Fruit fly (Drosophila melanogaster) whole organism, embryonic: ENCODE data around the gene CG8176.

ENCODE experiments used
- Atf6 ChIP-seq: fragments of 200-800 bp; sonication (Bioruptor generic); IDR thresholded peaks from 2 replicates; pipeline ENCODE4 v1.3.6; 2022; ENCODE audit warnings: missing biosample characterization, missing genetic modification characterization
- B-H2 ChIP-seq: fragments of 200-800 bp; sonication (Bioruptor generic); optimal IDR thresholded peaks from 2 replicates; lab custom pipeline; 2018; ENCODE audit warnings: missing biosample characterization, mild to moderate bottlenecking, missing genetic modification characterization
- C15 ChIP-seq: fragments of 200-800 bp; sonication (Bioruptor generic); IDR thresholded peaks from 3 replicates; pipeline ENCODE4 v1.3.6; 2022; ENCODE audit warnings: missing biosample characterization, missing genetic modification characterization
- CG10274 ChIP-seq: fragments of 200-800 bp; sonication (Bioruptor generic); optimal IDR thresholded peaks from 3 replicates; lab custom pipeline; 2017; ENCODE audit warnings: missing biosample characterization, mild to moderate bottlenecking, missing genetic modification characterization
- CG11247 ChIP-seq: fragments of 200-800 bp; sonication (Bioruptor generic); IDR thresholded peaks from 2 replicates; pipeline ENCODE4 v1.3.6; 2022; ENCODE audit warnings: missing biosample characterization, missing genetic modification characterization
- CG1233 ChIP-seq: fragments of 200-800 bp; sonication (Bioruptor generic); optimal IDR thresholded peaks from 4 replicates; lab custom pipeline; 2018; ENCODE audit warnings: missing biosample characterization, mild to moderate bottlenecking, missing genetic modification characterization
- CG13296 ChIP-seq: fragments of 200-800 bp; sonication (Bioruptor generic); optimal IDR thresholded peaks from 3 replicates; lab custom pipeline; 2018; ENCODE audit warnings: missing biosample characterization, mild to moderate bottlenecking, missing genetic modification characterization
- CG14965 ChIP-seq: fragments of 200-800 bp; sonication (Bioruptor generic); optimal IDR thresholded peaks from 2 replicates; lab custom pipeline; 2016; ENCODE audit warnings: missing biosample characterization, missing genetic modification characterization, borderline replicate concordance
- CG16813 ChIP-seq: fragments of 200-800 bp; sonication (Bioruptor generic); IDR thresholded peaks from 3 replicates; pipeline ENCODE4 v1.3.6; 2022; ENCODE audit warnings: missing biosample characterization, missing genetic modification characterization; ENCODE audit not compliant: partially characterized antibody
- CG18011 ChIP-seq: fragments of 200-800 bp; sonication (Bioruptor generic); optimal IDR thresholded peaks from 2 replicates; lab custom pipeline; 2017; ENCODE audit warnings: missing biosample characterization, missing genetic modification characterization, mild to moderate bottlenecking, moderate library complexity, missing genotype
- CG18476 ChIP-seq: fragments of 200-800 bp; sonication (Bioruptor generic); optimal IDR thresholded peaks from 2 replicates; lab custom pipeline; 2016; ENCODE audit warnings: missing biosample characterization, mild to moderate bottlenecking, missing genetic modification characterization
- CG2116 ChIP-seq: fragments of 200-800 bp; sonication (Bioruptor generic); optimal IDR thresholded peaks from 3 replicates; lab custom pipeline; 2018; ENCODE audit warnings: missing biosample characterization, mild to moderate bottlenecking, missing genetic modification characterization
- CG30020 ChIP-seq: fragments of 200-800 bp; optimal IDR thresholded peaks from 2 replicates; lab custom pipeline; 2019; ENCODE audit warnings: missing biosample characterization, mild to moderate bottlenecking, missing genetic modification characterization, moderate library complexity
- CG3065 ChIP-seq: fragments of 200-800 bp; sonication (Bioruptor generic); optimal IDR thresholded peaks from 2 replicates; lab custom pipeline; 2016; ENCODE audit warnings: missing biosample characterization, missing genetic modification characterization
- CG32772 ChIP-seq: fragments of 200-800 bp; sonication (Bioruptor generic); IDR thresholded peaks from 2 replicates; pipeline ENCODE4 v1.3.6; 2022; ENCODE audit warnings: missing biosample characterization, missing genetic modification characterization
- CG33213 ChIP-seq: fragments of 200-800 bp; sonication (Bioruptor generic); optimal IDR thresholded peaks from 3 replicates; lab custom pipeline; 2016; ENCODE audit warnings: missing biosample characterization, missing genetic modification characterization
- CG34422 ChIP-seq: fragments of 200-800 bp; sonication (Bioruptor generic); IDR thresholded peaks from 3 replicates; pipeline ENCODE4 v1.3.6; 2022; ENCODE audit warnings: missing biosample characterization, missing genetic modification characterization
- CG6175 ChIP-seq: fragments of 200-800 bp; sonication (Bioruptor generic); IDR thresholded peaks from 3 replicates; pipeline ENCODE4 v1.3.6; 2022; ENCODE audit warnings: missing biosample characterization, missing genetic modification characterization
- CG6689 ChIP-seq: fragments of 200-800 bp; sonication (Bioruptor generic); IDR thresholded peaks from 2 replicates; pipeline ENCODE4 v1.3.6; 2022; ENCODE audit warnings: missing biosample characterization, missing genetic modification characterization
- CG7745 ChIP-seq: fragments of 200-800 bp; sonication (Bioruptor generic); optimal IDR thresholded peaks from 2 replicates; lab custom pipeline; 2018; ENCODE audit warnings: missing biosample characterization, mild to moderate bottlenecking, missing genetic modification characterization, moderate library complexity
- CG7987 ChIP-seq: fragments of 200-800 bp; sonication (Bioruptor generic); optimal IDR thresholded peaks from 2 replicates; lab custom pipeline; 2018; ENCODE audit warnings: missing biosample characterization, mild to moderate bottlenecking, missing genetic modification characterization, moderate library complexity
- CG8281 ChIP-seq: fragments of 200-800 bp; sonication (Bioruptor generic); optimal IDR thresholded peaks from 2 replicates; lab custom pipeline; 2018; ENCODE audit warnings: missing biosample characterization, mild to moderate bottlenecking, missing genetic modification characterization, moderate library complexity
- Camta ChIP-seq: fragments of 200-800 bp; sonication (Bioruptor generic); optimal IDR thresholded peaks from 2 replicates; lab custom pipeline; 2016; ENCODE audit warnings: missing biosample characterization, missing genetic modification characterization
- CoRest ChIP-seq: fragments of 200-800 bp; sonication (Bioruptor generic); optimal IDR thresholded peaks from 3 replicates; lab custom pipeline; 2018; ENCODE audit warnings: missing biosample characterization, mild to moderate bottlenecking, missing genetic modification characterization, moderate library complexity
- Dip2 ChIP-seq: fragments of 200-800 bp; sonication (Bioruptor generic); IDR thresholded peaks from 2 replicates; pipeline ENCODE4 v1.3.6; 2022; ENCODE audit warnings: missing biosample characterization, missing genetic modification characterization
- Elba2 ChIP-seq: fragments of 200-800 bp; sonication (Bioruptor generic); optimal IDR thresholded peaks from 3 replicates; lab custom pipeline; 2016; ENCODE audit warnings: missing biosample characterization, missing genetic modification characterization
- H15 ChIP-seq: fragments of 200-800 bp; sonication (Bioruptor generic); IDR thresholded peaks from 3 replicates; pipeline ENCODE4 v1.3.6; 2022; ENCODE audit warnings: missing biosample characterization, missing genetic modification characterization
- H2.0 ChIP-seq: fragments of 200-800 bp; sonication (Bioruptor generic); IDR thresholded peaks from 2 replicates; pipeline ENCODE4 v1.3.6; 2022; ENCODE audit warnings: missing biosample characterization, missing genetic modification characterization
- Meics ChIP-seq: fragments of 200-800 bp; sonication (Bioruptor generic); optimal IDR thresholded peaks from 2 replicates; lab custom pipeline; 2017; ENCODE audit warnings: missing biosample characterization, mild to moderate bottlenecking, missing genetic modification characterization
- Mrtf ChIP-seq: fragments of 200-800 bp; sonication (Bioruptor generic); IDR thresholded peaks from 3 replicates; pipeline ENCODE4 v1.3.6; 2022; ENCODE audit warnings: missing biosample characterization, missing genetic modification characterization
- Poxn ChIP-seq: fragments of 200-800 bp; sonication (Bioruptor generic); IDR thresholded peaks from 2 replicates; pipeline ENCODE4 v1.3.6; 2022; ENCODE audit warnings: missing biosample characterization, missing genetic modification characterization
- Sry-β ChIP-seq: fragments of 200-800 bp; sonication (Bioruptor generic); optimal IDR thresholded peaks from 2 replicates; lab custom pipeline; 2018; ENCODE audit warnings: missing biosample characterization, mild to moderate bottlenecking, missing genetic modification characterization, moderate library complexity
- dati ChIP-seq: fragments of 200-800 bp; sonication (Bioruptor generic); IDR thresholded peaks from 2 replicates; pipeline ENCODE4 v1.3.6; 2022; ENCODE audit warnings: missing biosample characterization, missing genetic modification characterization
- ems ChIP-seq: fragments of 200-800 bp; sonication (Bioruptor generic); optimal IDR thresholded peaks from 3 replicates; lab custom pipeline; 2016; ENCODE audit warnings: missing biosample characterization, missing genetic modification characterization
- gem ChIP-seq: fragments of 200-800 bp; sonication (Bioruptor generic); optimal IDR thresholded peaks from 2 replicates; lab custom pipeline; 2019; ENCODE audit warnings: missing biosample characterization, mild to moderate bottlenecking, missing genetic modification characterization, moderate library complexity
- ham ChIP-seq: fragments of 200-800 bp; sonication (Bioruptor generic); IDR thresholded peaks from 2 replicates; pipeline ENCODE4 v1.3.6; 2022; ENCODE audit warnings: missing biosample characterization, missing genetic modification characterization
- her ChIP-seq: fragments of 200-800 bp; sonication (Bioruptor generic); optimal IDR thresholded peaks from 2 replicates; lab custom pipeline; 2016; ENCODE audit warnings: missing biosample characterization, missing genetic modification characterization
- lab ChIP-seq: fragments of 200-800 bp; sonication (Bioruptor generic); optimal IDR thresholded peaks from 3 replicates; lab custom pipeline; 2017; ENCODE audit warnings: missing biosample characterization, missing genetic modification characterization, mild to moderate bottlenecking, moderate library complexity, missing genetic modification reagents
- lola ChIP-seq, 3 experiments: fragments of >200 bp in 2 of 3; fragments of 200-800 bp in 1 of 3; sonication (Bioruptor generic) in 1 of 3; optimal IDR thresholded peaks; 2 replicates each; lab custom pipeline; 2017 to 2019; ENCODE audit warnings: missing biosample characterization in 3 of 3, missing genetic modification characterization in 3 of 3, mild to moderate bottlenecking in 1 of 3, moderate library complexity in 1 of 3
- mirr ChIP-seq: fragments of 200-800 bp; sonication (Bioruptor generic); optimal IDR thresholded peaks from 3 replicates; lab custom pipeline; 2018; ENCODE audit warnings: missing biosample characterization, mild to moderate bottlenecking, missing genetic modification characterization
- nerfin-2 ChIP-seq: fragments of 200-800 bp; sonication (Bioruptor generic); IDR thresholded peaks from 2 replicates; pipeline ENCODE4 v1.3.6; 2022; ENCODE audit warnings: missing biosample characterization, missing genetic modification characterization; ENCODE audit not compliant: partially characterized antibody
- nmo ChIP-seq: fragments of 200-800 bp; sonication (Bioruptor generic); optimal IDR thresholded peaks from 2 replicates; lab custom pipeline; 2018; ENCODE audit warnings: missing biosample characterization, mild to moderate bottlenecking, missing genetic modification characterization, moderate library complexity
- pan ChIP-seq, 4 experiments: fragments of >200 bp in 3 of 4; fragments of 200-800 bp in 1 of 4; sonication (Bioruptor generic) in 1 of 4; optimal IDR thresholded peaks in 3 of 4; IDR thresholded peaks in 1 of 4; 2 replicates each; pipeline versions ENCODE4 v1.3.6 to Lab custom; 2017 to 2022; ENCODE audit warnings: missing biosample characterization in 2 of 4, missing genetic modification characterization in 2 of 4, mixed read lengths in 1 of 4
- pb ChIP-seq: fragments of 200-800 bp; sonication (Bioruptor generic); optimal IDR thresholded peaks from 3 replicates; lab custom pipeline; 2016; ENCODE audit warnings: missing biosample characterization, missing genetic modification characterization
- run ChIP-seq: fragments of 200-800 bp; sonication (Bioruptor generic); optimal IDR thresholded peaks from 3 replicates; lab custom pipeline; 2018; ENCODE audit warnings: missing biosample characterization, mild to moderate bottlenecking, missing genetic modification characterization
- slbo ChIP-seq: fragments of 200-800 bp; sonication (Bioruptor generic); IDR thresholded peaks from 2 replicates; pipeline ENCODE4 v1.3.6; 2022; ENCODE audit warnings: missing biosample characterization, missing genetic modification characterization
- slou ChIP-seq: fragments of 200-800 bp; sonication (Bioruptor generic); optimal IDR thresholded peaks from 3 replicates; lab custom pipeline; 2016; ENCODE audit warnings: missing biosample characterization, missing genetic modification characterization
- usp ChIP-seq: fragments of >200 bp; optimal IDR thresholded peaks from 2 replicates; lab custom pipeline; 2017; ENCODE audit warnings: missing biosample characterization, missing genetic modification characterization
- yki ChIP-seq: fragments of >200 bp; optimal IDR thresholded peaks from 3 replicates; lab custom pipeline; 2018
- zen2 ChIP-seq: fragments of 200-800 bp; sonication (Bioruptor generic); IDR thresholded peaks from 3 replicates; pipeline ENCODE4 v1.3.6; 2022; ENCODE audit warnings: missing biosample characterization, missing genetic modification characterization; ENCODE audit not compliant: partially characterized antibody

CG8176 gene

DNA sequence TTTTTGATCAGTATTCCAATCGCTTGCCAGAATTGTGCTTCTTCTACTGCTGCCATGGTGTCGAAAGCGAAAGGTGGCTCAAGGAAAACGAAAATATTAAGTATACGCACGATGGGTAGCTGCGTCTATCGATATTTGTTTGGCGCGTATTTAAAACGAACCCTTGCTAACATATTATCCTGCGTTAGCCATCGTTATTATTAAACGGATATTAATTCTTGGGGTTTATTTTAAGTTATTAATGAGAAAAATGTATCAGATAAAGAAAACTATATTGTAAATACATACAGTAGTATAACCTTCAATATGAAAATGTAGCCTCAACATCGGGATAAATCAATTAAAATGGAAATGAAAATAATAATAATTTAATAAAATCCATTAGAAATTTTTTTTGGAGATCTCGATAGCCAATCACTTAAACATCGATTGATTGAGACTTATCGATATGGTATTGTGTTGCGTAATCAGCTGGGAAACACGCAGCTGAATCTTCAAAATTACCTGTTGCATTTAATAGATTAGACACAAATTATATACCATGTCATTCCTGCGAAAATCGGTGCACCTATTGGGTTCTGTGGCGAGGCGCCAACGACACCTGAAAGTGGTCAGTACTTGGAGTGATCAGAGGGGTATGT lies 39.6 kb downstream of the CG8176 start, which contains the start of the genes CG9386 and BckdhA (continued):
- TF ChIP-seq usp (GFP tag; lab: Kevin White, UChicago) (no peak), slou (GFP tag; lab: Kevin White, UChicago) (no peak), CoRest (peak; percentile 73), CG1233 (GFP tag; lab: Kevin White, UChicago) (no peak), Elba2 (GFP tag; lab: Kevin White, UChicago) (no peak), mirr (GFP tag; lab: Kevin White, UChicago) (no peak), zen2 (GFP tag; lab: Robert Waterston, UW) (peak; percentile 44; the same call in 1 of the 3 replicates), CG18476 (peak; percentile 34), CG7745 (no peak), CG7987 (GFP tag; lab: Kevin White, UChicago) (no peak), dati (GFP tag; lab: Robert Waterston, UW) (no peak), CG3065 (GFP tag; lab: Kevin White, UChicago) (no peak), ems (GFP tag; lab: Kevin White, UChicago) (peak; percentile 53), CG32772 (GFP tag; lab: Robert Waterston, UW) (no peak), Atf6 (no peak), CG30020 (peak; percentile 26), lola (GFP tag; optimal IDR thresholded peaks at IDR 0.05; lab: Kevin White, UChicago) (peak in 1 of 3 experiments; percentile 48), CG6689 (GFP tag; lab: Robert Waterston, UW) (peak; percentile 95), Mrtf (GFP tag; lab: Robert Waterston, UW) (no peak), Sry-β (GFP tag; lab: Kevin White, UChicago) (peak; percentile 33), CG10274 (GFP tag; lab: Kevin White, UChicago) (no peak), H15 (GFP tag; lab: Robert Waterston, UW) (no peak), CG13296 (GFP tag; lab: Kevin White, UChicago) (peak; percentile 59), pb (GFP tag; lab: Kevin White, UChicago) (no peak), run (tag; lab: Kevin White, UChicago) (no peak), CG33213 (GFP tag; lab: Kevin White, UChicago) (peak; percentile 17), Meics (GFP tag; lab: Kevin White, UChicago) (peak; percentile 67), ham (GFP tag; lab: Robert Waterston, UW) (no peak), CG11247 (GFP tag; lab: Robert Waterston, UW) (peak; percentile 66), nerfin-2 (GFP tag; lab: Robert Waterston, UW) (peak; percentile 60; the same call in 1 of the 2 replicates), C15 (GFP tag; lab: Robert Waterston, UW) (no peak), CG6175 (GFP tag; lab: Robert Waterston, UW) (no peak), gem (tag; lab: Kevin White, UChicago) (peak; percentile 66), CG16813 (GFP tag; lab: Robert Waterston, UW) (peak; percentile 70), slbo (GFP tag; lab: Robert Waterston, UW) (peak; percentile 71), pan (optimal IDR thresholded peaks at IDR 0.05; lab: Kevin White, UChicago) (no peak), pan (GFP tag; optimal IDR thresholded peaks at IDR 0.05 in 1 of 2, IDR thresholded peaks at IDR 0.05 in 1 of 2) (peak in 1 of 2 experiments; percentile 55), CG18011 (GFP tag; lab: Kevin White, UChicago) (peak; percentile 2), CG2116 (GFP tag; lab: Kevin White, UChicago) (peak; percentile 81), CG14965 (GFP tag; lab: Kevin White, UChicago) (no peak), nmo (GFP tag; lab: Kevin White, UChicago) (peak; percentile 66), Poxn (GFP tag; lab: Robert Waterston, UW) (no peak), yki (lab: Kevin White, UChicago) (no peak), CG34422 (no peak), CG8281 (tag; lab: Kevin White, UChicago) (no peak), her (GFP tag; lab: Kevin White, UChicago) (peak; percentile 25), Dip2 (GFP tag; lab: Robert Waterston, UW) (no peak), B-H2 (GFP tag; lab: Kevin White, UChicago) (peak; percentile 45), H2.0 (GFP tag; lab: Robert Waterston, UW) (no peak), Camta (GFP tag; lab: Kevin White, UChicago) (no peak), lab (GFP tag; lab: Kevin White, UChicago) (peak; percentile 55)
